Worm (Caenorhabditis elegans) whole organism, L4/young adult: ENCODE measurements around the gene fbxb-61.

Source experiments
- dao-5 ChIP-seq: sonication (generic microtip); optimal IDR thresholded peaks from 2 replicates; lab custom pipeline; 2016; ENCODE audit warnings: missing genotype, missing genetic modification characterization, moderate library complexity, missing compliant biosample characterization
- him-1 ChIP-seq: sonication (generic microtip); optimal IDR thresholded peaks from 2 replicates; lab custom pipeline; 2016; ENCODE audit warnings: missing genotype, missing genetic modification reagents, missing genetic modification characterization, missing compliant biosample characterization

- no peak for TF ChIP-seq him-1 (tag; lab: Kevin White, UChicago)
- TF ChIP-seq dao-5 (tag; lab: Kevin White, UChicago) = no peak
Observed at ce11 chrV:19260686-19261085, 43.2 kb upstream of the fbxb-61 start.
